Comparison of ENCODE assay signal across 5 fruit fly cellular contexts in the genomic region with DNA sequence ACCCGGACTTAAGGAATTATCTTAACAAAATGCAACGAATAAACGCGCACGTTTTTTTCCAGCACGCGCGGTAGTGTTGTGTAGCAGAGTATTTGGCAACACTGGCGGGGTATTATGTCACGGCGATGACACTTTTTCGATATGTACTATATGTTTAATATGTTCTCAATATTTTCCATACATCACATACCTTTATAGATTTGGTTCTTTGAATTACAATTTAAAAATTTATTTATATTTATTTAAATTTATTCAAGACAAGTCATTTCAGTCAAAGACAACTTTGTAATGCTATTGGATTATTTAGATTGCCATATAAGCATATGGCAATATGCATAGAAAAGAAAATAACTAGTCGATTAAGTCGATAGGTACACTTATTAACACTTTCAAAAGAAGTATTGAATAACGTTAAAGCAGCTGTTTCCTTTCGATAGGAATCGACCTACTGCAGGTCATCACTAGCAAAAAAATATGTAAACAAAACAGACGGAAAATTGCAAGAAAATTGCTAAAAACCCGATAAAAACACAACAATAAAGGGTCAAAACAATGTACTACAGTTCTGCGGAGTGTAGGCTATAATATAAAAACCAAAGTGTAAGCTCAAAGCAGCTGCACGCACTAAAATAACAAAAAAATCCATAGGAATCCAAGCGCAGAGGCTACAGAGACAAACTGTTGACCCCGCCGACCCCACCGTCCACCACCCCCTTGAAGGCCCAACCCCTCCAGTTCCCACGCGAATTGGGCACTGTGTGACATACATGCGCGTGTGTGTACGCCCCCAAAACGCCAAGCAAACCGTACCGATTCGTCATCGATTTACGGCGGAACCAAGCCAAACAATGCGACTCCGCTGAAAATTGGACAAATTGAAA.
TF ChIP-seq lines count a peak whose summit lies in the region.

A gene (minus strand): TSS at position 283 of the 881 bp plus-strand sequence.
A gene (plus strand): TSS at position 462 of the 881 bp plus-strand sequence.

- no peak for TF ChIP-seq CTCF in whole organism, embryonic (GFP tag; optimal IDR thresholded peaks at IDR 0.05; lab: Kevin White, UChicago)

TF ChIP-seq in whole organism, adult, 20 proteins besides CTCF, POLR2A, EP300 and RAD21 (continues in another document):
- TF ChIP-seq pad (GFP tag; optimal IDR thresholded peaks at IDR 0.05; lab: Kevin White, UChicago) (peak; percentile 81), CG11617 (GFP tag; optimal IDR thresholded peaks at IDR 0.05; lab: Kevin White, UChicago) (peak; percentile 88), tj (GFP tag; optimal IDR thresholded peaks at IDR 0.05; lab: Kevin White, UChicago) (peak; percentile 62), cnc (optimal IDR thresholded peaks at IDR 0.05; lab: Kevin White, UChicago) (no peak), CG7045 (GFP tag; optimal IDR thresholded peaks at IDR 0.05; lab: Kevin White, UChicago) (peak; percentile 80), cic (GFP tag; optimal IDR thresholded peaks at IDR 0.05; lab: Kevin White, UChicago) (no peak), Mnt (GFP tag; optimal IDR thresholded peaks at IDR 0.05; lab: Kevin White, UChicago) (peak; percentile 94), ovo (GFP tag; optimal IDR thresholded peaks at IDR 0.05; lab: Kevin White, UChicago) (peak; percentile 50), toe (GFP tag; optimal IDR thresholded peaks at IDR 0.05; lab: Kevin White, UChicago) (peak; percentile 77), kay (GFP tag; lab: Kevin White, UChicago; ENCODE audit: borderline replicate concordance) (no peak), CG5204 (GFP tag; optimal IDR thresholded peaks at IDR 0.05; lab: Kevin White, UChicago) (no peak), Crg-1 (GFP tag; optimal IDR thresholded peaks at IDR 0.05; lab: Kevin White, UChicago) (peak; percentile 68), CG7101 (tag; optimal IDR thresholded peaks at IDR 0.05; lab: Kevin White, UChicago) (peak; percentile 89), CG14711 (tag; optimal IDR thresholded peaks at IDR 0.05; lab: Kevin White, UChicago) (peak; percentile 89), CG1620 (GFP tag; optimal IDR thresholded peaks at IDR 0.05; lab: Kevin White, UChicago) (peak; percentile 79), bab1 (GFP tag; optimal IDR thresholded peaks at IDR 0.05; lab: Kevin White, UChicago) (peak; percentile 80)

TF ChIP-seq in whole organism, embryonic, 481 proteins besides CTCF, POLR2A, EP300 and RAD21 (continues in another document):
- peak; percentile 32; the same call in 1 of the 3 replicates for TF ChIP-seq CG14860 (GFP tag; IDR thresholded peaks at IDR 0.05; lab: Robert Waterston, UW; ENCODE audit: partially characterized antibody)
- TF ChIP-seq Vsx1 (GFP tag; optimal IDR thresholded peaks at IDR 0.05; lab: Kevin White, UChicago): peak; percentile 3
- peak; percentile 5 to 100 for TF ChIP-seq Hr78 (GFP tag; optimal IDR thresholded peaks at IDR 0.05; lab: Kevin White, UChicago)
- peak; percentile 39 for TF ChIP-seq pho (GFP tag; optimal IDR thresholded peaks at IDR 0.05; lab: Kevin White, UChicago)
- TF ChIP-seq run (tag; optimal IDR thresholded peaks at IDR 0.05; lab: Kevin White, UChicago): no peak
- TF ChIP-seq Oli (tag; optimal IDR thresholded peaks at IDR 0.05; lab: Kevin White, UChicago): peak; percentile 70
- TF ChIP-seq CG10147 (GFP tag; optimal IDR thresholded peaks at IDR 0.05; lab: Kevin White, UChicago): peak; percentile 68
- peak; percentile 97 for TF ChIP-seq CG11560 (tag; IDR thresholded peaks at IDR 0.05; lab: Robert Waterston, UW)
- no peak for TF ChIP-seq HHEX (GFP tag; optimal IDR thresholded peaks at IDR 0.05; lab: Kevin White, UChicago)
- peak; percentile 73 for TF ChIP-seq mam (GFP tag; optimal IDR thresholded peaks at IDR 0.05; lab: Kevin White, UChicago)
- peak; percentile 63 for TF ChIP-seq Chrac-16 (GFP tag; optimal IDR thresholded peaks at IDR 0.05; lab: Kevin White, UChicago)
- TF ChIP-seq Spps (tag; optimal IDR thresholded peaks at IDR 0.05; lab: Kevin White, UChicago): peak; percentile 29
- TF ChIP-seq sd (tag; optimal IDR thresholded peaks at IDR 0.05; lab: Kevin White, UChicago): peak; percentile 33
- TF ChIP-seq Dad (GFP tag; optimal IDR thresholded peaks at IDR 0.05; lab: Kevin White, UChicago): no peak
- TF ChIP-seq CG14710 (tag; optimal IDR thresholded peaks at IDR 0.05; lab: Kevin White, UChicago): peak; percentile 90
- peak; percentile 76 for TF ChIP-seq CG15269 (tag; optimal IDR thresholded peaks at IDR 0.05; lab: Kevin White, UChicago)

TF ChIP-seq in whole organism, prepupa, 60 proteins besides CTCF, POLR2A, EP300 and RAD21 (continues in another document):
- peak; percentile 78 for TF ChIP-seq Ets96B (tag; optimal IDR thresholded peaks at IDR 0.05; lab: Kevin White, UChicago)
- no peak for TF ChIP-seq OdsH (GFP tag; optimal IDR thresholded peaks at IDR 0.05; lab: Kevin White, UChicago)
- TF ChIP-seq CG32006 (GFP tag; optimal IDR thresholded peaks at IDR 0.05; lab: Kevin White, UChicago): no peak
- TF ChIP-seq acj6 (GFP tag; optimal IDR thresholded peaks at IDR 0.05; lab: Kevin White, UChicago): no peak
- TF ChIP-seq CG15336 (GFP tag; IDR thresholded peaks at IDR 0.05; lab: Robert Waterston, UW): peak; percentile 59; the same call in 1 of the 2 replicates
- peak; percentile 27 for TF ChIP-seq Eip93F (GFP tag; optimal IDR thresholded peaks at IDR 0.05; lab: Kevin White, UChicago)
- peak; percentile 16 for TF ChIP-seq CG1621 (tag; optimal IDR thresholded peaks at IDR 0.05; lab: Kevin White, UChicago)
- TF ChIP-seq CG8319 (GFP tag; optimal IDR thresholded peaks at IDR 0.05; lab: Kevin White, UChicago): peak; percentile 46
- TF ChIP-seq Sox14 (GFP tag; optimal IDR thresholded peaks at IDR 0.05; lab: Kevin White, UChicago): peak; percentile 41
- peak; percentile 77 for TF ChIP-seq CG8632 (GFP tag; optimal IDR thresholded peaks at IDR 0.05; lab: Kevin White, UChicago)
- TF ChIP-seq CG6808 (GFP tag; optimal IDR thresholded peaks at IDR 0.05; lab: Kevin White, UChicago): peak; percentile 62
- peak; percentile 64 for TF ChIP-seq cyc (GFP tag; optimal IDR thresholded peaks at IDR 0.05; lab: Kevin White, UChicago)
- TF ChIP-seq Met (GFP tag; optimal IDR thresholded peaks at IDR 0.05; lab: Kevin White, UChicago): no peak
- TF ChIP-seq Eip75B (GFP tag; optimal IDR thresholded peaks at IDR 0.05; lab: Kevin White, UChicago): no peak
- peak; percentile 7 for TF ChIP-seq fd59A (GFP tag; optimal IDR thresholded peaks at IDR 0.05; lab: Kevin White, UChicago)
- no peak for TF ChIP-seq dsx (GFP tag; optimal IDR thresholded peaks at IDR 0.05; lab: Kevin White, UChicago; ENCODE audit: poor library complexity, severe bottlenecking)

TF ChIP-seq in whole organism, pupa, 21 proteins besides CTCF, POLR2A, EP300 and RAD21 (continues in another document):
- no peak for TF ChIP-seq Pif1B (GFP tag; optimal IDR thresholded peaks at IDR 0.05; lab: Kevin White, UChicago)
- TF ChIP-seq Ets98B (GFP tag; IDR thresholded peaks at IDR 0.05; lab: Robert Waterston, UW): peak; percentile 49
- no peak; the same call in 1 of the 3 replicates for TF ChIP-seq fd96Ca (GFP tag; IDR thresholded peaks at IDR 0.05; lab: Robert Waterston, UW)
- no peak for TF ChIP-seq CG14655 (GFP tag; optimal IDR thresholded peaks at IDR 0.05; lab: Kevin White, UChicago)
- TF ChIP-seq CG15710 (tag; optimal IDR thresholded peaks at IDR 0.05; lab: Kevin White, UChicago): peak; percentile 80
- TF ChIP-seq CG8301 (tag; optimal IDR thresholded peaks at IDR 0.05; lab: Kevin White, UChicago): no peak
- TF ChIP-seq CG8159 (tag; optimal IDR thresholded peaks at IDR 0.05; lab: Kevin White, UChicago): peak; percentile 80
- TF ChIP-seq CG13204 (GFP tag; optimal IDR thresholded peaks at IDR 0.05; lab: Kevin White, UChicago): no peak
- peak; percentile 52; the same call in 1 of the 3 replicates for TF ChIP-seq CG4496 (GFP tag; IDR thresholded peaks at IDR 0.05; lab: Robert Waterston, UW)
- peak; percentile 85 for TF ChIP-seq EcR (GFP tag; optimal IDR thresholded peaks at IDR 0.05; lab: Kevin White, UChicago)
- TF ChIP-seq CG10348 (GFP tag; IDR thresholded peaks at IDR 0.05; lab: Robert Waterston, UW): no peak
- peak; percentile 63 for TF ChIP-seq CG17806 (tag; optimal IDR thresholded peaks at IDR 0.05; lab: Kevin White, UChicago)
- no peak for TF ChIP-seq CG12605 (GFP tag; IDR thresholded peaks at IDR 0.05; lab: Robert Waterston, UW)
- TF ChIP-seq CG32121 (GFP tag; IDR thresholded peaks at IDR 0.05; lab: Robert Waterston, UW): no peak
- no peak for TF ChIP-seq D1 (tag; optimal IDR thresholded peaks at IDR 0.05; lab: Kevin White, UChicago)
- TF ChIP-seq CG34367 (tag; optimal IDR thresholded peaks at IDR 0.05; lab: Kevin White, UChicago): peak; percentile 56
- no peak for TF ChIP-seq Pif1A (GFP tag; optimal IDR thresholded peaks at IDR 0.05; lab: Kevin White, UChicago)
- no peak for TF ChIP-seq gl (tag; optimal IDR thresholded peaks at IDR 0.05; lab: Kevin White, UChicago)

TF ChIP-seq in whole organism, wandering third instar larva, 38 proteins besides CTCF, POLR2A, EP300 and RAD21 (continues in another document):
- TF ChIP-seq fru (GFP tag; optimal IDR thresholded peaks at IDR 0.05; lab: Kevin White, UChicago) (peak; percentile 75), h (GFP tag; optimal IDR thresholded peaks at IDR 0.05; lab: Kevin White, UChicago) (peak; percentile 76), usp (GFP tag; optimal IDR thresholded peaks at IDR 0.05; lab: Kevin White, UChicago) (no peak), Mio (GFP tag; optimal IDR thresholded peaks at IDR 0.05; lab: Kevin White, UChicago) (no peak), N (GFP tag; optimal IDR thresholded peaks at IDR 0.05; lab: Kevin White, UChicago) (no peak), GATAd (GFP tag; optimal IDR thresholded peaks at IDR 0.05; lab: Kevin White, UChicago) (no peak), Abd-B (GFP tag; optimal IDR thresholded peaks at IDR 0.05; lab: Kevin White, UChicago) (no peak), sage (GFP tag; optimal IDR thresholded peaks at IDR 0.05; lab: Kevin White, UChicago) (no peak), Vsx2 (GFP tag; optimal IDR thresholded peaks at IDR 0.05; lab: Kevin White, UChicago; ENCODE audit: partially characterized antibody) (no peak), dmrt93B (GFP tag; optimal IDR thresholded peaks at IDR 0.05; lab: Kevin White, UChicago) (peak; percentile 72), Hr78 (GFP tag; optimal IDR thresholded peaks at IDR 0.05; lab: Kevin White, UChicago) (no peak), Hr83 (GFP tag; optimal IDR thresholded peaks at IDR 0.05; lab: Kevin White, UChicago; ENCODE audit: poor library complexity, severe bottlenecking) (peak; percentile 33), ey (GFP tag; optimal IDR thresholded peaks at IDR 0.05; lab: Kevin White, UChicago) (peak; percentile 37), lola (GFP tag; optimal IDR thresholded peaks at IDR 0.05; lab: Kevin White, UChicago) (no peak), dl (GFP tag; optimal IDR thresholded peaks at IDR 0.05; lab: Kevin White, UChicago; ENCODE audit: insufficient read depth in 1 of 2, partially characterized antibody in 2 of 2) (no peak), Rel (GFP tag; optimal IDR thresholded peaks at IDR 0.05; lab: Kevin White, UChicago) (no peak), Rel (tag; optimal IDR thresholded peaks at IDR 0.05; lab: Kevin White, UChicago) (peak; percentile 85), Sp1 (GFP tag; optimal IDR thresholded peaks at IDR 0.05; lab: Kevin White, UChicago) (peak; percentile 82), sv (GFP tag; optimal IDR thresholded peaks at IDR 0.05; lab: Kevin White, UChicago) (no peak), psq (GFP tag; optimal IDR thresholded peaks at IDR 0.05; lab: Kevin White, UChicago) (peak; percentile 79)
